Worm (Caenorhabditis elegans): Measurements from ENCODE around the gene tni-3.

DNA sequence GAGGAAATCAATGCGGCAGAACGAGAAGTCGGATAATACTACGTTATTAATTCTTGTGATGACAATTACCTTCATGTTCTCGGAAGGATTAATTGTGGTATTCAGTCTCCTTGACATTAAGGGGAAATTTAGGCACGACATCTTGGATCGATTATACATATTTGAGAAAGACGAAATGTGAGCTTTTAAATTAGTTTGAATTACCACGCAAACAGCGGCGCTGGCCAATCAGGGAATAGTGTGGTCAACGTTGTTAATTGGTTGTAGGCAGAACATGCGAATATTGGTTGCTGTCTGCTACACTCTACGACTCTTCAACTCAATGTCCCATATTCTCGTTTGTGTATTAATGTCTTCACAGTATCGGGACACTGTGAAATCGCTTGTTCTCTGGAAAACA, 40.0 kb upstream of the tni-3 start, which contains the start of gene F49A5.10:
- TF ChIP-seq unc-39 (tag; optimal IDR thresholded peaks at IDR 0.05) (no peak), ZK546.5 (tag; optimal IDR thresholded peaks at IDR 0.05) (no peak)

Measured in whole organism, L2 larva.